Worm (Caenorhabditis elegans) whole organism, L4 larva: ENCODE data around the gene rpl-39.
A peak's percentile ranks its signal among the peaks of the same experiment; 100 is the strongest.

Source experiments
- D1046.2 ChIP-seq: fragments of 200-800 bp; sonication (Bioruptor generic); IDR thresholded peaks from 2 replicates; pipeline ENCODE4 v1.3.6; 2022; ENCODE audit warnings: missing genetic modification characterization, missing compliant biosample characterization
- F10B5.3 ChIP-seq: sonication (generic microtip); optimal IDR thresholded peaks from 2 replicates; lab custom pipeline; 2016; ENCODE audit warnings: mild to moderate bottlenecking, missing genetic modification characterization, missing compliant biosample characterization
- F26F4.8 ChIP-seq: fragments of 200-800 bp; sonication (Bioruptor generic); conservative IDR thresholded peaks from 2 replicates; pipeline ENCODE4 v1.3.6; 2022; ENCODE audit warnings: missing genetic modification characterization, missing compliant biosample characterization
- F37D6.2 ChIP-seq: sonication (generic microtip); optimal IDR thresholded peaks from 2 replicates; lab custom pipeline; 2016; ENCODE audit warnings: mild to moderate bottlenecking, missing genetic modification characterization, missing compliant biosample characterization
- F49E8.2 ChIP-seq: sonication (generic microtip); optimal IDR thresholded peaks from 2 replicates; lab custom pipeline; 2016; ENCODE audit warnings: missing compliant biosample characterization, mild to moderate bottlenecking, missing genetic modification characterization, borderline replicate concordance
- R02D3.7 ChIP-seq: fragments of 150-350 bp; sonication (generic microtip); optimal IDR thresholded peaks from 3 replicates; lab custom pipeline; 2014; ENCODE audit warnings: missing biosample characterization, missing genetic modification characterization
- T26A8.4 ChIP-seq: fragments of 200-800 bp; sonication (Bioruptor generic); IDR thresholded peaks from 2 replicates; pipeline ENCODE4 v1.3.6; 2022; ENCODE audit warnings: missing genetic modification characterization, missing compliant biosample characterization
- Y105C5A.15 ChIP-seq: fragments of 200-800 bp; sonication (Bioruptor generic); IDR thresholded peaks from 2 replicates; pipeline ENCODE4 v1.3.6; 2022; ENCODE audit warnings: missing genetic modification characterization, missing compliant biosample characterization
- Y48G9A.11 ChIP-seq: fragments of 200-800 bp; sonication (Bioruptor generic); IDR thresholded peaks from 2 replicates; pipeline ENCODE4 v1.3.6; 2022; ENCODE audit warnings: missing genetic modification reagents, missing genetic modification characterization, missing compliant biosample characterization
- Y5F2A.4 ChIP-seq: fragments of 200-800 bp; sonication (Bioruptor generic); optimal IDR thresholded peaks from 2 replicates; lab custom pipeline; 2018; ENCODE audit warnings: mild to moderate bottlenecking, missing genetic modification characterization, missing compliant biosample characterization
- ZK546.5 ChIP-seq, 2 experiments: sonication (generic microtip); optimal IDR thresholded peaks; 2 replicates each; lab custom pipeline; 2017; ENCODE audit warnings: missing biosample characterization in 2 of 2, missing genetic modification characterization in 2 of 2
- aha-1 ChIP-seq: fragments of 150-350 bp; peaks from one replicate; lab custom pipeline; 2014; ENCODE audit warnings: missing biosample characterization, missing genetic modification characterization
- ama-1 ChIP-seq: fragments of 150-350 bp; optimal IDR thresholded peaks from 2 replicates; lab custom pipeline; 2014; ENCODE audit warnings: inconsistent platforms, mixed read lengths
- ceh-20 ChIP-seq: fragments of 200-800 bp; sonication (Bioruptor generic); IDR thresholded peaks from 2 replicates; pipeline ENCODE4 v1.3.6; 2022; ENCODE audit warnings: missing genetic modification reagents, missing genetic modification characterization, missing compliant biosample characterization
- ceh-32 ChIP-seq: sonication (generic microtip); optimal IDR thresholded peaks from 2 replicates; lab custom pipeline; 2016; ENCODE audit warnings: mild to moderate bottlenecking, missing genetic modification characterization, missing compliant biosample characterization; ENCODE audit not compliant: poor library complexity
- ceh-62 ChIP-seq: sonication (generic microtip); optimal IDR thresholded peaks from 2 replicates; lab custom pipeline; 2017; ENCODE audit warnings: missing biosample characterization, missing genetic modification characterization
- ceh-82 ChIP-seq: sonication (generic microtip); optimal IDR thresholded peaks from 2 replicates; lab custom pipeline; 2017; ENCODE audit warnings: missing biosample characterization, missing genetic modification characterization
- cey-2 ChIP-seq: sonication (generic microtip); optimal IDR thresholded peaks from 3 replicates; lab custom pipeline; 2017; ENCODE audit warnings: missing genetic modification characterization, mild to moderate bottlenecking, missing compliant biosample characterization, antibody characterized with exemption, borderline replicate concordance; ENCODE audit not compliant: insufficient read depth
- egl-43 ChIP-seq: fragments of 200-800 bp; sonication (Bioruptor generic); IDR thresholded peaks from 2 replicates; pipeline ENCODE4 v1.3.6; 2022; ENCODE audit warnings: missing genetic modification reagents, missing genetic modification characterization, missing compliant biosample characterization
- fos-1 ChIP-seq: fragments of 150-350 bp; optimal IDR thresholded peaks from 2 replicates; lab custom pipeline; 2014; ENCODE audit warnings: missing biosample characterization, missing genetic modification characterization
- gei-8 ChIP-seq: fragments of 200-800 bp; sonication (Bioruptor generic); optimal IDR thresholded peaks from 2 replicates; lab custom pipeline; 2018; ENCODE audit warnings: mild to moderate bottlenecking, missing genetic modification characterization, missing compliant biosample characterization
- lim-7 ChIP-seq: fragments of 200-800 bp; sonication (Bioruptor generic); IDR thresholded peaks from 2 replicates; pipeline ENCODE4 v1.3.6; 2022; ENCODE audit warnings: missing genetic modification characterization, missing compliant biosample characterization
- lin-29 ChIP-seq: fragments of 200-800 bp; sonication (Bioruptor generic); IDR thresholded peaks from 2 replicates; pipeline ENCODE4 v1.3.6; 2022; ENCODE audit warnings: missing genetic modification reagents, missing genetic modification characterization, missing compliant biosample characterization
- lin-38 ChIP-seq: fragments of 200-800 bp; sonication (Bioruptor generic); IDR thresholded peaks from 2 replicates; pipeline ENCODE4 v1.3.6; 2022; ENCODE audit warnings: missing genetic modification reagents, missing genetic modification characterization, missing compliant biosample characterization
- lin-39 ChIP-seq: fragments of 150-350 bp; optimal IDR thresholded peaks from 2 replicates; lab custom pipeline; 2014; ENCODE audit warnings: missing biosample characterization, missing genetic modification reagents, missing genetic modification characterization
- lir-3 ChIP-seq: sonication (generic microtip); optimal IDR thresholded peaks from 2 replicates; lab custom pipeline; 2016; ENCODE audit warnings: mild to moderate bottlenecking, missing genetic modification characterization, missing compliant biosample characterization
- lsy-2 ChIP-seq, 2 experiments: fragments of 150-350 bp in 1 of 2; sonication (generic microtip) in 1 of 2; optimal IDR thresholded peaks; 2 replicates each; lab custom pipeline; 2014 to 2017; ENCODE audit warnings: missing biosample characterization in 2 of 2, missing genetic modification characterization in 2 of 2
- madf-5 ChIP-seq, 2 experiments: fragments of 200-800 bp; sonication (Bioruptor generic); IDR thresholded peaks; 2 replicates each; pipeline ENCODE4 v1.3.6; 2022; ENCODE audit warnings: missing compliant biosample characterization in 2 of 2, missing genetic modification characterization in 2 of 2
- madf-9 ChIP-seq: fragments of 200-800 bp; sonication (Bioruptor generic); conservative IDR thresholded peaks from 2 replicates; pipeline ENCODE4 v1.3.6; 2022; ENCODE audit warnings: missing genetic modification reagents, missing genetic modification characterization, missing compliant biosample characterization
- mdt-29 ChIP-seq: fragments of 200-800 bp; sonication (Bioruptor generic); IDR thresholded peaks from 2 replicates; pipeline ENCODE4 v1.3.6; 2022; ENCODE audit warnings: missing genetic modification reagents, missing genetic modification characterization, missing compliant biosample characterization
- mep-1 ChIP-seq: fragments of 150-350 bp; sonication (generic microtip); optimal IDR thresholded peaks from 3 replicates; lab custom pipeline; 2014; ENCODE audit warnings: missing biosample characterization, missing genetic modification characterization
- mes-2 ChIP-seq: sonication (generic microtip); optimal IDR thresholded peaks from 2 replicates; lab custom pipeline; 2016; ENCODE audit warnings: missing genotype, mild to moderate bottlenecking, missing genetic modification characterization, missing compliant biosample characterization; ENCODE audit not compliant: poor library complexity, severe bottlenecking
- nhr-102 ChIP-seq: sonication (generic microtip); optimal IDR thresholded peaks from 2 replicates; lab custom pipeline; 2016; ENCODE audit warnings: mild to moderate bottlenecking, missing genetic modification characterization, moderate library complexity, missing compliant biosample characterization
- nhr-42 ChIP-seq: fragments of 200-800 bp; sonication (Bioruptor generic); IDR thresholded peaks from 2 replicates; pipeline ENCODE4 v1.3.6; 2022; ENCODE audit warnings: missing genetic modification characterization, missing compliant biosample characterization
- nhr-48 ChIP-seq: sonication (generic microtip); optimal IDR thresholded peaks from 2 replicates; lab custom pipeline; 2016; ENCODE audit warnings: mild to moderate bottlenecking, missing genetic modification characterization, missing compliant biosample characterization
- pqm-1 ChIP-seq: sonication (generic microtip); optimal IDR thresholded peaks from 2 replicates; lab custom pipeline; 2017; ENCODE audit warnings: missing biosample characterization, missing genetic modification characterization
- rbr-2 ChIP-seq: sonication (generic microtip); optimal IDR thresholded peaks from 2 replicates; lab custom pipeline; 2016; ENCODE audit warnings: missing genotype, missing genetic modification characterization, missing compliant biosample characterization
- sdz-12 ChIP-seq: fragments of 200-800 bp; sonication (Bioruptor generic); optimal IDR thresholded peaks from 2 replicates; lab custom pipeline; 2018; ENCODE audit warnings: mild to moderate bottlenecking, missing genetic modification characterization, missing compliant biosample characterization
- set-16 ChIP-seq: fragments of 200-800 bp; sonication (Bioruptor generic); IDR thresholded peaks from 2 replicates; pipeline ENCODE4 v1.3.6; 2022; ENCODE audit warnings: missing genetic modification reagents, missing genetic modification characterization, missing compliant biosample characterization
- snpc-4 ChIP-seq: fragments of 150-350 bp; optimal IDR thresholded peaks from 2 replicates; lab custom pipeline; 2014; ENCODE audit warnings: missing biosample characterization, missing genetic modification characterization
- tag-97 ChIP-seq: fragments of 200-800 bp; sonication (Bioruptor generic); IDR thresholded peaks from 2 replicates; pipeline ENCODE4 v1.3.6; 2022; ENCODE audit warnings: missing genetic modification characterization, missing compliant biosample characterization
- unc-130 ChIP-seq: sonication (generic microtip); optimal IDR thresholded peaks from 2 replicates; lab custom pipeline; 2016; ENCODE audit warnings: missing genetic modification reagents, missing genetic modification characterization, missing compliant biosample characterization
- unc-39 ChIP-seq: sonication (generic microtip); optimal IDR thresholded peaks from 2 replicates; lab custom pipeline; 2017; ENCODE audit warnings: missing biosample characterization, missing genetic modification characterization
- unc-62 ChIP-seq, 3 experiments: fragments of 150-350 bp in 1 of 3; sonication (generic microtip); optimal IDR thresholded peaks in 2 of 3; peaks in 1 of 3; 1 replicate in 1 of 3; 2 replicates in 2 of 3; lab custom pipeline; 2014 to 2017; ENCODE audit warnings: missing biosample characterization in 3 of 3, missing genetic modification characterization in 3 of 3, missing genetic modification reagents in 3 of 3, missing genotype in 1 of 3
- vab-7 ChIP-seq: fragments of 200-800 bp; sonication (Bioruptor generic); IDR thresholded peaks from 2 replicates; pipeline ENCODE4 v1.3.6; 2022; ENCODE audit warnings: missing genetic modification reagents, missing genetic modification characterization, missing compliant biosample characterization
- zfp-2 ChIP-seq: sonication (generic microtip); optimal IDR thresholded peaks from 2 replicates; lab custom pipeline; 2016; ENCODE audit warnings: mild to moderate bottlenecking, missing genetic modification characterization, missing compliant biosample characterization
- zip-11 ChIP-seq: fragments of 200-800 bp; sonication (Bioruptor generic); IDR thresholded peaks from 2 replicates; pipeline ENCODE4 v1.3.6; 2022; ENCODE audit warnings: missing genetic modification characterization, missing compliant biosample characterization

The rpl-39 gene

DNA sequence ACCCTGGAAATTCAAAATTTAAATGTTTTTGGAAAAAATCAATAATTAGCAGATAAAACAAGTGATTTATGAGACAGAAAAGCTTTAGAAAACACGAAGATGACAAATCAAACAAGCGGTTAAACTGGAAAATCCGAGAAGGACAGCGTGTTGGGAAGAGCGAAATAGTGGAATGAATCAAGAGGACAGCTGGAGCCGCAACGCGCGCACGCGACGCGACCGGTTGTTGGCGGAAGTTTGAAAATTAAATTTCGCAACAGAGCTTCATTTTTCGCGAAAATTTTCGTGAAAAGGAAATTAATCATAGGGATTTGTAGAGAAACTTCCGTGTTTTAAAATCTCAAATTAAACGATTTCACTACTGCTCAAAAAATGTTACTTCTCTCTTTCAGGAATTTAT lies 41.0 kb downstream of the rpl-39 start, which contains the start of gene clic-1 (continued):
- no peak for TF ChIP-seq cey-2
- no peak for TF ChIP-seq Y48G9A.11 (GFP tag; lab: Robert Waterston, UW)
- TF ChIP-seq R02D3.7 (tag; lab: Kevin White, UChicago): no peak

DNA sequence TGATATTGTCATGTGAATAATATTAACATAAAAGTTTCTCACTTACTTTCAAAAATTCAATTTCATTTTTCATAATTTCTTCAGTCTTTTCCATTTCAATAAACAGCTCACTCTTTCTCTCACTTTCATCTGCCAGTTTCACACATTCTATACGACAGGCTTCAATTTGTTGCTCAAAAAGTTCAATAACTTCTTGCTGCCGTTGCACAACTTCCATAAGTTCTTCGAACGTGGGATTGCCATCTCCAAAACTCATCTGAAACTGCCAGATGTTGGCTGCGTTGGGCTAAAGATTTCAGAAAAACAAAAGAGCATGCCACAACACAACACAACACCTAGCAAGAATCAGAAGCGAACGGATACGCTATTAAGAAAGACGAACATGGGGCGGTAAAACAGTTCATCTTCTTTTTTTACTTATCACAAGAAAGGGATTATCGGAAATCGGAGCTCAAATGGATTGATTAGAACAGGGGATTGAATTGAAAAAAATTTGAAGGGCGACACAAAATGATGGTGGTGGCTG lies 42.6 kb downstream of the rpl-39 start:
- no peak for TF ChIP-seq fos-1 (tag; lab: Kevin White, UChicago)
- 0 out of 2 replicates have a peak, but pooled peaks have one; percentile 24 for TF ChIP-seq egl-43 (GFP tag; lab: Robert Waterston, UW)
- no peak for TF ChIP-seq ceh-62 (tag; lab: Kevin White, UChicago)
- TF ChIP-seq mep-1 (tag; lab: Kevin White, UChicago): peak; percentile 26
- TF ChIP-seq Y105C5A.15 (GFP tag; lab: Robert Waterston, UW): no peak
- no peak for TF ChIP-seq mes-2 (tag; lab: Kevin White, UChicago)
- TF ChIP-seq vab-7 (GFP tag; lab: Robert Waterston, UW): no peak
- no peak for TF ChIP-seq lin-38
- TF ChIP-seq gei-8 (GFP tag; lab: Kevin White, UChicago): no peak
- no peak for TF ChIP-seq ceh-20
- no peak for TF ChIP-seq rbr-2 (tag; lab: Kevin White, UChicago)
- peak; percentile 1 for TF ChIP-seq Y5F2A.4 (GFP tag; lab: Kevin White, UChicago)
- TF ChIP-seq unc-62 (GFP tag; optimal IDR thresholded peaks at IDR 0.05 in 1 of 2; lab: Kevin White, UChicago): no peak
- no peak for TF ChIP-seq unc-62 (tag; optimal IDR thresholded peaks at IDR 0.05; lab: Kevin White, UChicago)
- 0 out of 2 replicates have a peak, but pooled peaks have one; percentile 9 for TF ChIP-seq zip-11
- no peak for TF ChIP-seq lir-3 (tag; lab: Kevin White, UChicago)
- TF ChIP-seq ZK546.5 (tag; optimal IDR thresholded peaks at IDR 0.05; lab: Kevin White, UChicago): no peak
- TF ChIP-seq unc-130 (GFP tag; lab: Kevin White, UChicago): no peak
- peak; percentile 83 for TF ChIP-seq aha-1 (tag; lab: Kevin White, UChicago)
- no peak for TF ChIP-seq F37D6.2 (tag; lab: Kevin White, UChicago)
- no peak for TF ChIP-seq sdz-12
- peak; percentile 46 for TF ChIP-seq ama-1 (lab: Kevin White, UChicago)
- no peak for TF ChIP-seq F49E8.2 (tag; lab: Kevin White, UChicago)
- TF ChIP-seq lim-7: 0 out of 2 replicates have a peak, but pooled peaks have one; percentile 26
- TF ChIP-seq set-16 (GFP tag; lab: Robert Waterston, UW): no peak
- TF ChIP-seq lsy-2 (tag; optimal IDR thresholded peaks at IDR 0.05; lab: Kevin White, UChicago): peak in 1 of 2 experiments; percentile 32
- TF ChIP-seq T26A8.4 (GFP tag; lab: Robert Waterston, UW): no peak
- TF ChIP-seq nhr-48: peak; percentile 13

DNA sequence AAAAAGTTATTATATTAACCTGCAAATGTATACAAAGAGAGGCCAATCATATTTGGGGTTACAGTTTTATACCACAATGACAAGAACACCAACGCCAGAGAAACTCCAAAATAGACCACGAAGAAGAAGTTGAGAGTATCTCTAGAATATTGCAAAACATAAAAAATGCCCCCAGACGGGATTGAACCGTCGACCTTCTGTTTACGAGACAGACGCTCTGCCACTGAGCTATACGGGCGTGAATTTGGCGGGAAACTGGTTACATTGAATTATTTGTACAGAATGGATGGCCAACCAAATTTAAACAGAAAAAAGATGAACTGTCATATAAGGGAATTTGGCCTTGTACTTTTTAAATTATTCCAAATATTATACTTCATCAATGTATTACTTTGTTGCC lies 45.4 kb downstream of the rpl-39 start:
- TF ChIP-seq ceh-82 (tag; lab: Kevin White, UChicago) (no peak), Y48G9A.11 (GFP tag; lab: Robert Waterston, UW) (no peak), nhr-42 (GFP tag; lab: Robert Waterston, UW) (no peak), ama-1 (lab: Kevin White, UChicago) (no peak), F10B5.3 (tag; lab: Kevin White, UChicago) (no peak), ceh-32 (tag; lab: Kevin White, UChicago) (no peak), zip-11 (no peak), Y105C5A.15 (GFP tag; lab: Robert Waterston, UW) (no peak), pqm-1 (tag; lab: Kevin White, UChicago) (no peak), snpc-4 (no peak), zfp-2 (tag; lab: Kevin White, UChicago) (no peak), madf-9 (GFP tag; lab: Robert Waterston, UW) (no peak), lin-39 (tag; lab: Kevin White, UChicago) (no peak), D1046.2 (GFP tag; lab: Robert Waterston, UW) (no peak), madf-5 (GFP tag; IDR thresholded peaks at IDR 0.05; lab: Robert Waterston, UW) (no peak), unc-39 (tag; lab: Kevin White, UChicago) (no peak), R02D3.7 (tag; lab: Kevin White, UChicago) (no peak), ceh-20 (no peak), nhr-102 (no peak), lin-38 (peak; percentile 26; the same call in 1 of the 2 replicates), mdt-29 (GFP tag; lab: Robert Waterston, UW) (no peak), tag-97 (GFP tag; lab: Robert Waterston, UW) (no peak), ceh-62 (tag; lab: Kevin White, UChicago) (no peak), F26F4.8 (GFP tag; lab: Robert Waterston, UW) (0 out of 2 replicates have a peak, but pooled peaks have one; percentile 24), lin-29 (no peak), unc-62 (GFP tag; optimal IDR thresholded peaks at IDR 0.05 in 1 of 2; lab: Kevin White, UChicago) (peak in 1 of 2 experiments; percentile 8), unc-62 (tag; optimal IDR thresholded peaks at IDR 0.05; lab: Kevin White, UChicago) (no peak)
